Fruit fly (Drosophila melanogaster) whole organism, embryonic: ENCODE results near the gene CG45099.
A peak's percentile ranks its signal among the peaks of the same experiment; 100 is the strongest.

Experiments
- BtbVII ChIP-seq: fragments of 200-800 bp; sonication (Bioruptor generic); optimal IDR thresholded peaks from 3 replicates; lab custom pipeline; 2017; ENCODE audit warnings: missing biosample characterization, mild to moderate bottlenecking, missing genetic modification characterization
- CG10147 ChIP-seq: fragments of 200-800 bp; sonication (Bioruptor generic); optimal IDR thresholded peaks from 2 replicates; lab custom pipeline; 2019; ENCODE audit warnings: missing biosample characterization, mild to moderate bottlenecking, missing genetic modification characterization, moderate library complexity
- CG10209 ChIP-seq: fragments of 200-800 bp; sonication (Bioruptor generic); optimal IDR thresholded peaks from 3 replicates; lab custom pipeline; 2017; ENCODE audit warnings: missing biosample characterization, mild to moderate bottlenecking, missing genetic modification characterization, missing genetic modification reagents
- CG10267 ChIP-seq: fragments of 200-800 bp; sonication (Bioruptor generic); optimal IDR thresholded peaks from 2 replicates; lab custom pipeline; 2018; ENCODE audit warnings: missing biosample characterization, mild to moderate bottlenecking, missing genetic modification characterization, moderate library complexity
- CG10959 ChIP-seq: fragments of 200-800 bp; sonication (Bioruptor generic); IDR thresholded peaks from 2 replicates; pipeline ENCODE4 v1.3.6; 2022; ENCODE audit warnings: missing biosample characterization, missing genetic modification characterization
- CG10979 ChIP-seq: fragments of 200-800 bp; sonication (Bioruptor generic); optimal IDR thresholded peaks from 2 replicates; lab custom pipeline; 2018; ENCODE audit warnings: missing biosample characterization, mild to moderate bottlenecking, missing genetic modification characterization, moderate library complexity
- CG11456 ChIP-seq: fragments of 200-800 bp; sonication (Bioruptor generic); IDR thresholded peaks from 3 replicates; pipeline ENCODE4 v1.3.6; 2022; ENCODE audit warnings: missing biosample characterization, missing genetic modification characterization
- CG12071 ChIP-seq: fragments of 200-800 bp; sonication (Bioruptor generic); optimal IDR thresholded peaks from 3 replicates; lab custom pipeline; 2018; ENCODE audit warnings: missing biosample characterization, mild to moderate bottlenecking, missing genetic modification characterization
- CG13287 ChIP-seq: fragments of 200-800 bp; sonication (Bioruptor generic); IDR thresholded peaks from 2 replicates; pipeline ENCODE4 v1.3.6; 2022; ENCODE audit warnings: missing biosample characterization, missing genetic modification characterization; ENCODE audit not compliant: partially characterized antibody
- CG13894 ChIP-seq: fragments of 200-800 bp; sonication (Bioruptor generic); optimal IDR thresholded peaks from 3 replicates; lab custom pipeline; 2018; ENCODE audit warnings: missing biosample characterization, mild to moderate bottlenecking, missing genetic modification characterization, moderate library complexity
- CG14050 ChIP-seq: fragments of 200-800 bp; sonication (Bioruptor generic); IDR thresholded peaks from 3 replicates; pipeline ENCODE4 v1.3.6; 2022; ENCODE audit warnings: missing biosample characterization, missing genetic modification characterization
- CG1529 ChIP-seq: fragments of 200-800 bp; sonication (Bioruptor generic); optimal IDR thresholded peaks from 3 replicates; lab custom pipeline; 2018; ENCODE audit warnings: missing biosample characterization, missing genetic modification characterization
- CG15479 ChIP-seq: fragments of 200-800 bp; sonication (Bioruptor generic); optimal IDR thresholded peaks from 3 replicates; lab custom pipeline; 2019; ENCODE audit warnings: missing biosample characterization, mild to moderate bottlenecking, missing genetic modification characterization, moderate library complexity
- CG17359 ChIP-seq: fragments of 200-800 bp; sonication (Bioruptor generic); optimal IDR thresholded peaks from 3 replicates; lab custom pipeline; 2018; ENCODE audit warnings: missing biosample characterization, mild to moderate bottlenecking, missing genetic modification characterization, moderate library complexity
- CG17361 ChIP-seq: fragments of 200-800 bp; sonication (Bioruptor generic); IDR thresholded peaks from 3 replicates; pipeline ENCODE4 v1.3.6; 2022; ENCODE audit warnings: missing biosample characterization, missing genetic modification characterization
- CG17829 ChIP-seq: fragments of 200-800 bp; optimal IDR thresholded peaks from 2 replicates; lab custom pipeline; 2019; ENCODE audit warnings: missing biosample characterization, mild to moderate bottlenecking, missing genetic modification characterization, moderate library complexity
- CG17912 ChIP-seq: fragments of 200-800 bp; sonication (Bioruptor generic); optimal IDR thresholded peaks from 2 replicates; lab custom pipeline; 2018; ENCODE audit warnings: missing biosample characterization, mild to moderate bottlenecking, missing genetic modification characterization
- CG1792 ChIP-seq: fragments of 200-800 bp; sonication (Bioruptor generic); optimal IDR thresholded peaks from 2 replicates; lab custom pipeline; 2016; ENCODE audit warnings: missing biosample characterization, missing genetic modification characterization
- CG18599 ChIP-seq: fragments of 200-800 bp; sonication (Bioruptor generic); optimal IDR thresholded peaks from 3 replicates; lab custom pipeline; 2017; ENCODE audit warnings: missing biosample characterization, missing genetic modification characterization, mild to moderate bottlenecking, moderate library complexity, missing genetic modification reagents
- CG2875 ChIP-seq: fragments of 200-800 bp; sonication (Bioruptor generic); optimal IDR thresholded peaks from 2 replicates; lab custom pipeline; 2017; ENCODE audit warnings: missing biosample characterization, mild to moderate bottlenecking, missing genetic modification characterization, missing genetic modification reagents
- CG2889 ChIP-seq: fragments of 200-800 bp; sonication (Bioruptor generic); IDR thresholded peaks from 3 replicates; pipeline ENCODE4 v1.3.6; 2022; ENCODE audit warnings: missing biosample characterization, missing genetic modification characterization
- CG4404 ChIP-seq: fragments of 200-800 bp; sonication (Bioruptor generic); IDR thresholded peaks from 2 replicates; pipeline ENCODE4 v1.3.6; 2022; ENCODE audit warnings: missing biosample characterization, missing genetic modification characterization
- CG7372 ChIP-seq: fragments of 200-800 bp; sonication (Bioruptor generic); IDR thresholded peaks from 2 replicates; pipeline ENCODE4 v1.3.6; 2022; ENCODE audit warnings: missing biosample characterization, missing genetic modification characterization
- CG7556 ChIP-seq: fragments of 200-800 bp; sonication (Bioruptor generic); optimal IDR thresholded peaks from 2 replicates; lab custom pipeline; 2017; ENCODE audit warnings: missing biosample characterization, mild to moderate bottlenecking, missing genetic modification characterization
- CG8089 ChIP-seq: fragments of 200-800 bp; sonication (Bioruptor generic); optimal IDR thresholded peaks from 3 replicates; lab custom pipeline; 2016; ENCODE audit warnings: missing biosample characterization, missing genetic modification characterization
- CG9727 ChIP-seq: fragments of 200-800 bp; sonication (Bioruptor generic); optimal IDR thresholded peaks from 3 replicates; lab custom pipeline; 2017; ENCODE audit warnings: missing biosample characterization, mild to moderate bottlenecking, missing genetic modification characterization
- Dad ChIP-seq: fragments of 200-800 bp; sonication (Bioruptor generic); optimal IDR thresholded peaks from 3 replicates; lab custom pipeline; 2016; ENCODE audit warnings: missing biosample characterization, missing genetic modification characterization
- HHEX ChIP-seq: fragments of 200-800 bp; sonication (Bioruptor generic); optimal IDR thresholded peaks from 3 replicates; lab custom pipeline; 2017; ENCODE audit warnings: missing biosample characterization, mild to moderate bottlenecking, missing genetic modification characterization, missing genetic modification reagents
- HmgD ChIP-seq: fragments of 200-800 bp; sonication (Bioruptor generic); optimal IDR thresholded peaks from 3 replicates; lab custom pipeline; 2016; ENCODE audit warnings: missing biosample characterization, missing genetic modification characterization
- Nf-YB ChIP-seq: fragments of 200-800 bp; sonication (Bioruptor generic); optimal IDR thresholded peaks from 3 replicates; lab custom pipeline; 2019; ENCODE audit warnings: missing biosample characterization, mild to moderate bottlenecking, missing genetic modification characterization, moderate library complexity
- PHDP ChIP-seq: fragments of 200-800 bp; sonication (Bioruptor generic); optimal IDR thresholded peaks from 3 replicates; lab custom pipeline; 2018; ENCODE audit warnings: missing biosample characterization, mild to moderate bottlenecking, missing genetic modification characterization, moderate library complexity
- Ptx1 ChIP-seq: fragments of 200-800 bp; sonication (Bioruptor generic); IDR thresholded peaks from 2 replicates; pipeline ENCODE4 v1.3.6; 2022; ENCODE audit warnings: missing biosample characterization, missing genetic modification characterization
- Trl ChIP-seq, 3 experiments: fragments of >200 bp in 2 of 3; fragments of 200-800 bp in 1 of 3; sonication (Bioruptor generic) in 1 of 3; optimal IDR thresholded peaks; 2 replicates in 1 of 3; 3 replicates in 2 of 3; lab custom pipeline; 2016 to 2017; ENCODE audit warnings: missing biosample characterization in 1 of 3, missing genetic modification characterization in 1 of 3
- dmrt11E ChIP-seq: fragments of 200-800 bp; sonication (Bioruptor generic); optimal IDR thresholded peaks from 3 replicates; lab custom pipeline; 2018; ENCODE audit warnings: missing biosample characterization, mild to moderate bottlenecking, missing genetic modification characterization, moderate library complexity
- esg ChIP-seq: fragments of 200-800 bp; sonication (Bioruptor generic); conservative IDR thresholded peaks from 2 replicates; pipeline ENCODE4 v1.3.6; 2022; ENCODE audit warnings: missing biosample characterization, missing genetic modification characterization
- fd96Cb ChIP-seq: fragments of 200-800 bp; sonication (Bioruptor generic); optimal IDR thresholded peaks from 2 replicates; lab custom pipeline; 2018; ENCODE audit warnings: missing biosample characterization, mild to moderate bottlenecking, missing genetic modification characterization, moderate library complexity
- grau ChIP-seq: fragments of 200-800 bp; optimal IDR thresholded peaks from 3 replicates; lab custom pipeline; 2019; ENCODE audit warnings: missing biosample characterization, mild to moderate bottlenecking, missing genetic modification characterization, moderate library complexity
- hth ChIP-seq: fragments of >200 bp; optimal IDR thresholded peaks from 2 replicates; lab custom pipeline; 2017; ENCODE audit warnings: inconsistent platforms
- jumu ChIP-seq: fragments of 200-800 bp; sonication (Bioruptor generic); optimal IDR thresholded peaks from 3 replicates; lab custom pipeline; 2016; ENCODE audit warnings: missing biosample characterization, missing genetic modification characterization
- luna ChIP-seq: fragments of 200-800 bp; sonication (Bioruptor generic); optimal IDR thresholded peaks from 2 replicates; lab custom pipeline; 2016; ENCODE audit warnings: missing biosample characterization, missing genetic modification characterization
- mirr ChIP-seq: fragments of 200-800 bp; sonication (Bioruptor generic); optimal IDR thresholded peaks from 3 replicates; lab custom pipeline; 2018; ENCODE audit warnings: missing biosample characterization, mild to moderate bottlenecking, missing genetic modification characterization
- nerfin-2 ChIP-seq: fragments of 200-800 bp; sonication (Bioruptor generic); IDR thresholded peaks from 2 replicates; pipeline ENCODE4 v1.3.6; 2022; ENCODE audit warnings: missing biosample characterization, missing genetic modification characterization; ENCODE audit not compliant: partially characterized antibody
- repo ChIP-seq: fragments of 200-800 bp; sonication (Bioruptor generic); optimal IDR thresholded peaks from 2 replicates; lab custom pipeline; 2016; ENCODE audit warnings: missing biosample characterization, missing genetic modification characterization
- shn ChIP-seq: fragments of 200-800 bp; sonication (Bioruptor generic); optimal IDR thresholded peaks from 3 replicates; lab custom pipeline; 2016; ENCODE audit warnings: missing biosample characterization, missing genetic modification characterization
- sim ChIP-seq: fragments of 200-800 bp; sonication (Bioruptor generic); IDR thresholded peaks from 2 replicates; pipeline ENCODE4 v1.3.6; 2022; ENCODE audit warnings: missing biosample characterization, missing genetic modification characterization
- slbo ChIP-seq: fragments of 200-800 bp; sonication (Bioruptor generic); IDR thresholded peaks from 2 replicates; pipeline ENCODE4 v1.3.6; 2022; ENCODE audit warnings: missing biosample characterization, missing genetic modification characterization
- sna ChIP-seq: fragments of 200-800 bp; sonication (Bioruptor generic); IDR thresholded peaks from 2 replicates; pipeline ENCODE4 v1.3.6; 2022; ENCODE audit warnings: missing biosample characterization, missing genetic modification characterization; ENCODE audit not compliant: partially characterized antibody
- sob ChIP-seq: fragments of 200-800 bp; sonication (Bioruptor generic); IDR thresholded peaks from 2 replicates; pipeline ENCODE4 v1.3.6; 2022; ENCODE audit warnings: missing biosample characterization, missing genetic modification characterization
- ssp ChIP-seq: fragments of 200-800 bp; sonication (Bioruptor generic); IDR thresholded peaks from 2 replicates; pipeline ENCODE4 v1.3.6; 2022; ENCODE audit warnings: missing biosample characterization, missing genetic modification characterization
- unc-4 ChIP-seq: fragments of 200-800 bp; sonication (Bioruptor generic); IDR thresholded peaks from 2 replicates; pipeline ENCODE4 v1.3.6; 2022; ENCODE audit warnings: missing biosample characterization, missing genetic modification characterization; ENCODE audit not compliant: partially characterized antibody

CG45099 gene

dm6 chr3R:22023041-22023626 lies 11.0 kb downstream of the CG45099 start, which contains the start of the genes Mitofilin and mRpL35 (continued):
- TF ChIP-seq luna (GFP tag; lab: Kevin White, UChicago) (peak; percentile 56), CG7556 (GFP tag; lab: Kevin White, UChicago) (peak; percentile 20), esg (GFP tag; lab: Robert Waterston, UW) (0 out of 2 replicates have a peak, but pooled peaks have one; percentile 21), grau (tag; lab: Kevin White, UChicago) (peak; percentile 41), CG12071 (no peak), mirr (GFP tag; lab: Kevin White, UChicago) (no peak), CG10979 (tag; lab: Kevin White, UChicago) (no peak), Dad (GFP tag; lab: Kevin White, UChicago) (no peak), Ptx1 (GFP tag; lab: Robert Waterston, UW) (0 out of 2 replicates have a peak, but pooled peaks have one; percentile 36), CG18599 (GFP tag; lab: Kevin White, UChicago) (no peak), CG13894 (tag; lab: Kevin White, UChicago) (no peak), Trl (optimal IDR thresholded peaks at IDR 0.05; lab: Kevin White, UChicago) (no peak), Trl (GFP tag; optimal IDR thresholded peaks at IDR 0.05; lab: Kevin White, UChicago) (peak; percentile 41), nerfin-2 (GFP tag; lab: Robert Waterston, UW) (no peak), CG17829 (peak; percentile 39), repo (GFP tag; lab: Kevin White, UChicago) (no peak), slbo (GFP tag; lab: Robert Waterston, UW) (peak; percentile 54), CG2875 (GFP tag; lab: Kevin White, UChicago) (no peak), sna (peak; percentile 54), sim (GFP tag; lab: Robert Waterston, UW) (no peak), CG11456 (GFP tag; lab: Robert Waterston, UW) (no peak), hth (no peak), CG8089 (GFP tag; lab: Kevin White, UChicago) (peak; percentile 7), CG9727 (peak; percentile 37), CG15479 (GFP tag; lab: Kevin White, UChicago) (no peak), BtbVII (GFP tag; lab: Kevin White, UChicago) (no peak), CG7372 (GFP tag; lab: Robert Waterston, UW) (no peak), CG4404 (GFP tag; lab: Robert Waterston, UW) (no peak), fd96Cb (tag; lab: Kevin White, UChicago) (no peak), ssp (GFP tag; lab: Robert Waterston, UW) (no peak), HHEX (GFP tag; lab: Kevin White, UChicago) (no peak), shn (GFP tag; lab: Kevin White, UChicago) (peak; percentile 47), CG10209 (GFP tag; lab: Kevin White, UChicago) (no peak), CG1792 (peak; percentile 39), HmgD (GFP tag; lab: Kevin White, UChicago) (peak; percentile 46), Nf-YB (GFP tag; lab: Kevin White, UChicago) (no peak), CG17912 (GFP tag; lab: Kevin White, UChicago) (no peak), CG17361 (GFP tag; lab: Robert Waterston, UW) (peak; percentile 68; the same call in 2 of the 3 replicates), dmrt11E (tag; lab: Kevin White, UChicago) (peak; percentile 1), jumu (peak; percentile 60), CG17359 (no peak), CG1529 (no peak), CG13287 (peak; percentile 43), CG2889 (GFP tag; lab: Robert Waterston, UW) (no peak; the same call in 2 of the 3 replicates), unc-4 (GFP tag; lab: Robert Waterston, UW) (peak; percentile 62), CG10267 (tag; lab: Kevin White, UChicago) (peak; percentile 36), PHDP (tag; lab: Kevin White, UChicago) (no peak), CG10147 (GFP tag; lab: Kevin White, UChicago) (no peak), CG10959 (GFP tag; lab: Robert Waterston, UW) (no peak), CG14050 (no peak), sob (no peak)
